Worm (Caenorhabditis elegans): Measurements from ENCODE around the gene bath-23.

- TF ChIP-seq ceh-24 (tag; optimal IDR thresholded peaks at IDR 0.05) (no peak), fkh-10 (GFP tag; optimal IDR thresholded peaks at IDR 0.05) (no peak), hlh-13 (GFP tag; optimal IDR thresholded peaks at IDR 0.05) (no peak), ahr-1 (tag; optimal IDR thresholded peaks at IDR 0.05) (no peak), C08G9.2 (tag; optimal IDR thresholded peaks at IDR 0.05) (no peak), ceh-45 (GFP tag; IDR thresholded peaks at IDR 0.05) (no peak), dmd-4 (tag; optimal IDR thresholded peaks at IDR 0.05; ENCODE audit: borderline replicate concordance) (no peak)
Measured at ce11 chrII:3327104-3327503, 44.0 kb upstream of the bath-23 start, which contains the start of gene Y46D2A.3.
